Fruit fly (Drosophila melanogaster): ENCODE results near the gene CG15167.

dm6 chr2L:18714086-18714485, 26.1 kb upstream of the CG15167 start:
- TF ChIP-seq CG1233 (GFP tag; optimal IDR thresholded peaks at IDR 0.05): no peak
- TF ChIP-seq Fer2 (tag; optimal IDR thresholded peaks at IDR 0.05): no peak
- TF ChIP-seq MTF-1 (GFP tag; optimal IDR thresholded peaks at IDR 0.05; ENCODE audit: borderline replicate concordance): no peak
- TF ChIP-seq pzg (GFP tag; optimal IDR thresholded peaks at IDR 0.05): no peak
- TF ChIP-seq Dbx (GFP tag; IDR thresholded peaks at IDR 0.05): no peak
- no peak for TF ChIP-seq CG17912 (GFP tag; optimal IDR thresholded peaks at IDR 0.05)
